Worm (Caenorhabditis elegans): ENCODE results near the gene nprt-1.

ce11 chrIV:2897644-2898160, 7.5 kb upstream of the nprt-1 start, which contains the start of gene Y54G2A.36:
- TF ChIP-seq skn-1 (tag; optimal IDR thresholded peaks at IDR 0.05) (no peak), nhr-12 (tag; optimal IDR thresholded peaks at IDR 0.05) (no peak), alr-1 (tag; optimal IDR thresholded peaks at IDR 0.05) (no peak), zag-1 (tag; optimal IDR thresholded peaks at IDR 0.05) (no peak), unc-62 (GFP tag; optimal IDR thresholded peaks at IDR 0.05) (no peak), blmp-1 (tag; optimal IDR thresholded peaks at IDR 0.05; ENCODE audit: insufficient read depth) (no peak), ztf-11 (tag; optimal IDR thresholded peaks at IDR 0.05) (no peak), R02D3.7 (tag; optimal IDR thresholded peaks at IDR 0.05) (no peak), ceh-82 (tag; optimal IDR thresholded peaks at IDR 0.05) (no peak), sem-4 (tag; optimal IDR thresholded peaks at IDR 0.05) (no peak), C34F6.9 (tag; optimal IDR thresholded peaks at IDR 0.05) (no peak), egl-27 (tag; optimal IDR thresholded peaks at IDR 0.05) (no peak)

Data from whole organism, L2 larva.